Worm (Caenorhabditis elegans) whole organism, L3 larva: ENCODE results near the gene AH6.3.

Source experiments
- R02D3.7 ChIP-seq: fragments of 150-350 bp; optimal IDR thresholded peaks from 2 replicates; lab custom pipeline; 2014; ENCODE audit warnings: missing biosample characterization, missing genetic modification characterization
- ZK546.5 ChIP-seq: sonication (generic microtip); optimal IDR thresholded peaks from 2 replicates; lab custom pipeline; 2017; ENCODE audit warnings: missing biosample characterization, missing genetic modification characterization
- aly-2 ChIP-seq: fragments of 150-350 bp; optimal IDR thresholded peaks from 2 replicates; lab custom pipeline; 2014; ENCODE audit warnings: missing biosample characterization, missing genetic modification characterization
- ama-1 ChIP-seq: fragments of 150-350 bp; optimal IDR thresholded peaks from 2 replicates; lab custom pipeline; 2018
- ceh-16 ChIP-seq: sonication (generic microtip); optimal IDR thresholded peaks from 2 replicates; lab custom pipeline; 2017; ENCODE audit warnings: missing biosample characterization, missing genetic modification characterization
- ceh-82 ChIP-seq: fragments of 150-350 bp; optimal IDR thresholded peaks from 2 replicates; lab custom pipeline; 2014; ENCODE audit warnings: missing biosample characterization, missing genetic modification characterization
- ceh-9 ChIP-seq: sonication (generic microtip); optimal IDR thresholded peaks from 2 replicates; lab custom pipeline; 2018; ENCODE audit warnings: missing biosample characterization, missing genetic modification characterization
- egl-5 ChIP-seq: fragments of 150-350 bp; optimal IDR thresholded peaks from 2 replicates; lab custom pipeline; 2017; ENCODE audit warnings: missing biosample characterization, missing genetic modification reagents, missing genetic modification characterization, inconsistent platforms
- elt-1 ChIP-seq: fragments of 150-350 bp; optimal IDR thresholded peaks from 2 replicates; lab custom pipeline; 2014; ENCODE audit warnings: missing biosample characterization, missing genetic modification characterization
- elt-2 ChIP-seq: sonication (generic microtip); optimal IDR thresholded peaks from 2 replicates; lab custom pipeline; 2016; ENCODE audit warnings: missing genetic modification reagents, mild to moderate bottlenecking, missing genetic modification characterization, missing compliant biosample characterization
- elt-3 ChIP-seq, 3 experiments: fragments of 150-350 bp in 1 of 3; sonication (generic microtip) in 2 of 3; optimal IDR thresholded peaks; 2 replicates in 2 of 3; 4 replicates in 1 of 3; lab custom pipeline; 2014 to 2017; ENCODE audit warnings: missing biosample characterization in 3 of 3, missing genetic modification characterization in 3 of 3
- eor-1 ChIP-seq, 2 experiments: fragments of 150-350 bp; optimal IDR thresholded peaks; 2 replicates each; lab custom pipeline; 2014 to 2018; ENCODE audit warnings: missing biosample characterization in 2 of 2, missing genetic modification characterization in 2 of 2
- fos-1 ChIP-seq: fragments of 150-350 bp; optimal IDR thresholded peaks from 2 replicates; lab custom pipeline; 2014; ENCODE audit warnings: missing biosample characterization, missing genetic modification characterization
- hmg-11 ChIP-seq: sonication (generic microtip); optimal IDR thresholded peaks from 2 replicates; lab custom pipeline; 2016; ENCODE audit warnings: missing genetic modification characterization, missing compliant biosample characterization
- jun-1 ChIP-seq: fragments of 150-350 bp; optimal IDR thresholded peaks from 2 replicates; lab custom pipeline; 2014; ENCODE audit warnings: missing biosample characterization, missing genetic modification reagents, missing genetic modification characterization
- lin-39 ChIP-seq: fragments of 150-350 bp; optimal IDR thresholded peaks from 2 replicates; lab custom pipeline; 2018; ENCODE audit warnings: missing biosample characterization, missing genetic modification reagents, missing genetic modification characterization
- mml-1 ChIP-seq: fragments of 150-350 bp; sonication (generic microtip); optimal IDR thresholded peaks from 3 replicates; lab custom pipeline; 2014; ENCODE audit warnings: missing biosample characterization, missing genetic modification characterization
- nfya-1 ChIP-seq: sonication (generic microtip); optimal IDR thresholded peaks from 2 replicates; lab custom pipeline; 2017; ENCODE audit warnings: missing genetic modification characterization, mild to moderate bottlenecking, missing compliant biosample characterization, antibody characterized with exemption, moderate library complexity; ENCODE audit not compliant: insufficient read depth
- nhr-11 ChIP-seq: fragments of 150-350 bp; optimal IDR thresholded peaks from 2 replicates; lab custom pipeline; 2014; ENCODE audit warnings: missing biosample characterization, missing genetic modification characterization
- nhr-12 ChIP-seq: fragments of 150-350 bp; optimal IDR thresholded peaks from 2 replicates; lab custom pipeline; 2014; ENCODE audit warnings: missing biosample characterization, missing genetic modification characterization
- nhr-23 ChIP-seq: fragments of 150-350 bp; optimal IDR thresholded peaks from 2 replicates; lab custom pipeline; 2014; ENCODE audit warnings: missing biosample characterization, missing genetic modification reagents, missing genetic modification characterization
- nhr-43 ChIP-seq: sonication (generic microtip); optimal IDR thresholded peaks from 2 replicates; lab custom pipeline; 2016; ENCODE audit warnings: mild to moderate bottlenecking, missing genetic modification characterization, missing compliant biosample characterization; ENCODE audit not compliant: poor library complexity, severe bottlenecking
- nhr-67 ChIP-seq: fragments of 150-350 bp; optimal IDR thresholded peaks from 2 replicates; lab custom pipeline; 2014; ENCODE audit warnings: missing biosample characterization, missing genetic modification characterization
- nhr-77 ChIP-seq: fragments of 150-350 bp; optimal IDR thresholded peaks from 2 replicates; lab custom pipeline; 2014; ENCODE audit warnings: missing biosample characterization, missing genetic modification characterization
- pha-4 ChIP-seq: fragments of 150-350 bp; optimal IDR thresholded peaks from 2 replicates; lab custom pipeline; 2014; ENCODE audit warnings: missing biosample characterization, missing genetic modification reagents, missing genetic modification characterization
- pqm-1 ChIP-seq: fragments of 150-350 bp; optimal IDR thresholded peaks from 2 replicates; lab custom pipeline; 2017; ENCODE audit warnings: missing biosample characterization, missing genetic modification characterization, inconsistent platforms
- sea-2 ChIP-seq: fragments of 150-350 bp; sonication (generic microtip); optimal IDR thresholded peaks from 4 replicates; lab custom pipeline; 2014; ENCODE audit warnings: missing biosample characterization, missing genetic modification reagents, missing genetic modification characterization
- snpc-4 ChIP-seq: fragments of 150-350 bp; optimal IDR thresholded peaks from 2 replicates; lab custom pipeline; 2014; ENCODE audit warnings: missing biosample characterization, missing genetic modification characterization
- unc-62 ChIP-seq: fragments of 150-350 bp; sonication (generic microtip); optimal IDR thresholded peaks from 4 replicates; lab custom pipeline; 2014; ENCODE audit warnings: missing biosample characterization, missing genetic modification reagents, missing genetic modification characterization
- ztf-11 ChIP-seq: fragments of 150-350 bp; optimal IDR thresholded peaks from 2 replicates; lab custom pipeline; 2014; ENCODE audit warnings: missing biosample characterization, missing genetic modification characterization
- ztf-4 ChIP-seq: fragments of 150-350 bp; optimal IDR thresholded peaks from 2 replicates; lab custom pipeline; 2014; ENCODE audit warnings: missing biosample characterization, missing genetic modification characterization

The AH6.3 gene

ce11 chrII:9493242-9494058 lies 25.4 kb upstream of the AH6.3 start:
- TF ChIP-seq ztf-4 (tag; lab: Kevin White, UChicago) (no peak), mml-1 (peak; percentile 24), unc-62 (GFP tag; lab: Kevin White, UChicago) (no peak), nhr-67 (tag; lab: Kevin White, UChicago) (no peak), nhr-12 (no peak), elt-2 (tag; lab: Kevin White, UChicago) (no peak), hmg-11 (tag; lab: Kevin White, UChicago) (no peak), nhr-43 (tag; lab: Kevin White, UChicago) (peak; percentile 42)

ce11 chrII:9497309-9497708 lies 21.5 kb upstream of the AH6.3 start:
- TF ChIP-seq nfya-1 (peak; percentile 27), ceh-9 (no peak), nhr-11 (tag; lab: Kevin White, UChicago) (no peak)

ce11 chrII:9498589-9498988 lies 20.3 kb upstream of the AH6.3 start:
- TF ChIP-seq ztf-4 (tag; lab: Kevin White, UChicago), result no peak
- TF ChIP-seq pqm-1 (tag; lab: Kevin White, UChicago), result peak; percentile 42
- TF ChIP-seq elt-2 (tag; lab: Kevin White, UChicago), result peak; percentile 79
- TF ChIP-seq, all 47 proteins: peak for 2

ce11 chrII:9500926-9501325 lies 17.9 kb upstream of the AH6.3 start:
- TF ChIP-seq jun-1 (tag; lab: Kevin White, UChicago), result peak; percentile 60
- TF ChIP-seq hmg-11 (tag; lab: Kevin White, UChicago), result no peak
- peak; percentile 99 for TF ChIP-seq pqm-1 (tag; lab: Kevin White, UChicago)
- TF ChIP-seq pha-4, result peak; percentile 76
- peak; percentile 99 for TF ChIP-seq elt-2 (tag; lab: Kevin White, UChicago)

ce11 chrII:9501955-9502354 lies 16.9 kb upstream of the AH6.3 start:
- TF ChIP-seq R02D3.7 (tag; lab: Kevin White, UChicago) (no peak), elt-2 (tag; lab: Kevin White, UChicago) (peak; percentile 98), jun-1 (tag; lab: Kevin White, UChicago) (peak; percentile 78), pha-4 (peak; percentile 68), ceh-9 (no peak), pqm-1 (tag; lab: Kevin White, UChicago) (peak; percentile 78)

DNA sequence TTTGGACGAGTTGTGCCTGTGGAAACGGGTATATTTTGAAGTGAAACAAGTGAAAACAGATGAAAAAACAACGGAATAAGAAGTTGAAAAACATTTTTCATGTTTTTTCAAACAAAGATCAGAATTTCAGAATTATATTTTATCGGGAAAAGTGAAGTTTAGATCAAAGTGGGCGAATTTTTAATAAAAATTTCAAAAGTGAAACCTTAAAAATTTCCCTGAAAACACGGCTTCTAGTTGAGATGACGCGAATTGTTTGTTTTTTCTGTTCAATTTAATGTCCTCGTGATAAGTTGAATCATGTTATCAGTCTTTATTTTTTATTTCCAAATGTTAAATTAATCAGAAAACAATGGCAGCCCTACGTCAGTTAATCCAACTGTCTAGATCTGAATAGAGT lies 11.7 kb upstream of the AH6.3 start, which contains the start of gene gcy-3:
Gene gcy-3, minus strand, starts transcription at position 101 of the 400 bp plus-strand sequence.
- no peak for TF ChIP-seq nhr-77
- no peak for TF ChIP-seq elt-3 (tag; optimal IDR thresholded peaks at IDR 0.05; lab: Kevin White, UChicago)
- no peak for TF ChIP-seq snpc-4 (tag; lab: Kevin White, UChicago)
- TF ChIP-seq nhr-43 (tag; lab: Kevin White, UChicago), result no peak
- no peak for TF ChIP-seq pha-4
- no peak for TF ChIP-seq ceh-9
- TF ChIP-seq elt-1, result no peak
- TF ChIP-seq ceh-82, result no peak
- no peak for TF ChIP-seq ztf-11 (tag; lab: Kevin White, UChicago)
- TF ChIP-seq ceh-16 (tag; lab: Kevin White, UChicago), result no peak
- TF ChIP-seq lin-39 (tag; lab: Kevin White, UChicago), result no peak
- TF ChIP-seq ZK546.5 (tag; lab: Kevin White, UChicago), result no peak
- TF ChIP-seq eor-1 (tag; optimal IDR thresholded peaks at IDR 0.05; lab: Kevin White, UChicago), result no peak

- TF ChIP-seq aly-2 (tag; lab: Kevin White, UChicago) (no peak), ama-1 (lab: Kevin White, UChicago) (no peak), ceh-16 (tag; lab: Kevin White, UChicago) (no peak), nhr-11 (tag; lab: Kevin White, UChicago) (no peak), ZK546.5 (tag; lab: Kevin White, UChicago) (no peak), nhr-23 (tag; lab: Kevin White, UChicago) (no peak), fos-1 (no peak), sea-2 (GFP tag; lab: Kevin White, UChicago) (no peak), elt-1 (no peak), jun-1 (tag; lab: Kevin White, UChicago) (no peak), nfya-1 (no peak), egl-5 (tag; lab: Kevin White, UChicago) (no peak), eor-1 (tag; optimal IDR thresholded peaks at IDR 0.05; lab: Kevin White, UChicago) (no peak)
Observed at ce11 chrII:9516836-9517235, 2.0 kb upstream of the AH6.3 start, which contains the start of gene gcy-1. gcy-1 (minus strand) TSS chrII:9516936.
